Worm (Caenorhabditis elegans) whole organism, midembryonic: ENCODE measurements around the gene stg-1.

Experiments
- T22C8.4 ChIP-seq: fragments of 200-800 bp; sonication (Bioruptor generic); IDR thresholded peaks from 2 replicates; pipeline ENCODE4 v1.3.6; 2022; ENCODE audit warnings: missing genetic modification characterization, missing compliant biosample characterization
- cog-1 ChIP-seq: sonication (generic microtip); optimal IDR thresholded peaks from 2 replicates; lab custom pipeline; 2016; ENCODE audit warnings: missing genetic modification characterization, missing compliant biosample characterization
- flt-1 ChIP-seq: fragments of 200-800 bp; sonication (Bioruptor generic); IDR thresholded peaks from 2 replicates; pipeline ENCODE4 v1.3.6; 2022; ENCODE audit warnings: missing genetic modification characterization, missing compliant biosample characterization
- klf-2 ChIP-seq: fragments of 200-800 bp; sonication (Bioruptor generic); conservative IDR thresholded peaks from 2 replicates; pipeline ENCODE4 v1.3.6; 2022; ENCODE audit warnings: missing genetic modification reagents, missing genetic modification characterization, missing compliant biosample characterization
- med-1 ChIP-seq: sonication (generic microtip); optimal IDR thresholded peaks from 2 replicates; lab custom pipeline; 2017; ENCODE audit warnings: missing genetic modification characterization, mild to moderate bottlenecking, missing compliant biosample characterization, antibody characterized with exemption, missing genetic modification reagents; ENCODE audit not compliant: insufficient read depth
- ref-1 ChIP-seq: fragments of 200-800 bp; sonication (Bioruptor generic); conservative IDR thresholded peaks from 2 replicates; pipeline ENCODE4 v1.3.6; 2022; ENCODE audit warnings: missing genetic modification reagents, missing genetic modification characterization, missing compliant biosample characterization
- tab-1 ChIP-seq: fragments of 200-800 bp; sonication (Bioruptor generic); IDR thresholded peaks from 2 replicates; pipeline ENCODE4 v1.3.6; 2022; ENCODE audit warnings: missing genetic modification characterization, missing compliant biosample characterization
- ztf-29 ChIP-seq: fragments of 200-800 bp; sonication (Bioruptor generic); IDR thresholded peaks from 2 replicates; pipeline ENCODE4 v1.3.6; 2022; ENCODE audit warnings: missing genetic modification reagents, missing genetic modification characterization, missing compliant biosample characterization

DNA sequence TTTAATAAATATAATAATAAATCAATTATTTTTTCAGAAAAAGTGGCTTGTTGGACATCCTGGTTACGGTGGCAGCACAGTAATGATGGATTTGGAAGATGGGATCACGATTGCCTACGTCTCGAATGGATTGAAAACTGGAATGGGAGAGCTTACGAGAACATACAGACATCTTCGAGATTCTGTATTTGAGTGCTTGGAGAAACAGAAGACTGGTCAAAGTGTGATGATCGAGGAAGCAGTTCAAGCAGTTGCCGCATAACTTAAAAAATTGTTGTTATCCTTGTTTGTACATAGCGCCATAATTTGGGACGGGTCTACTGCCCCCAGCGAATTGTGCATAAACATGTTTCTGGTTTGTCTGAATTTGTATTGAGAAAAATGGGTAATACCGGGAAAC lies 38.0 kb upstream of the stg-1 start:
- TF ChIP-seq ztf-29 (no peak), med-1 (GFP tag; lab: Kevin White, UChicago) (no peak), T22C8.4 (GFP tag; lab: Robert Waterston, UW) (no peak), ref-1 (GFP tag; lab: Robert Waterston, UW) (no peak), cog-1 (no peak), flt-1 (no peak), tab-1 (GFP tag; lab: Robert Waterston, UW) (no peak), klf-2 (GFP tag; lab: Robert Waterston, UW) (no peak)
